In genomic region chrX:13284618-13285017, ce11 we compare ENCODE assay signal across 2 worm cellular contexts.
A peak's percentile ranks its signal among the peaks of the same experiment; 100 is the strongest.
TF ChIP-seq lines count a peak whose summit lies in the region.

No protein-coding gene starts in this region.

TF ChIP-seq in whole organism, L4 larva, 104 proteins besides CTCF, POLR2A, EP300 and RAD21 (continued from another document):
- TF ChIP-seq ceh-32 (tag; optimal IDR thresholded peaks at IDR 0.05; lab: Kevin White, UChicago; ENCODE audit: poor library complexity) (no peak), lim-7 (GFP tag; IDR thresholded peaks at IDR 0.05; lab: Robert Waterston, UW) (peak; percentile 78), R02D3.7 (tag; optimal IDR thresholded peaks at IDR 0.05; lab: Kevin White, UChicago) (no peak), vab-7 (GFP tag; IDR thresholded peaks at IDR 0.05; lab: Robert Waterston, UW) (0 out of 2 replicates have a peak, but pooled peaks have one; percentile 61), duxl-1 (tag; optimal IDR thresholded peaks at IDR 0.05; lab: Kevin White, UChicago; ENCODE audit: poor library complexity) (peak; percentile 19), hlh-11 (tag; optimal IDR thresholded peaks at IDR 0.05; lab: Kevin White, UChicago) (no peak), lsy-2 (tag; optimal IDR thresholded peaks at IDR 0.05; lab: Kevin White, UChicago) (no peak), nhr-77 (tag; optimal IDR thresholded peaks at IDR 0.05; lab: Kevin White, UChicago) (no peak), nhr-48 (tag; optimal IDR thresholded peaks at IDR 0.05; lab: Kevin White, UChicago) (peak; percentile 16), egl-43 (GFP tag; IDR thresholded peaks at IDR 0.05; lab: Robert Waterston, UW) (peak; percentile 81), snpc-4 (tag; optimal IDR thresholded peaks at IDR 0.05; lab: Kevin White, UChicago) (no peak), ama-1 (optimal IDR thresholded peaks at IDR 0.05; lab: Kevin White, UChicago) (no peak), F10B5.3 (tag; optimal IDR thresholded peaks at IDR 0.05; lab: Kevin White, UChicago) (no peak), lin-15B (tag; optimal IDR thresholded peaks at IDR 0.05; lab: Kevin White, UChicago) (no peak), mdt-29 (GFP tag; IDR thresholded peaks at IDR 0.05; lab: Robert Waterston, UW) (no peak), snpc-1.2 (GFP tag; IDR thresholded peaks at IDR 0.05; lab: Robert Waterston, UW) (0 out of 2 replicates have a peak, but pooled peaks have one; percentile 37), rbr-2 (tag; optimal IDR thresholded peaks at IDR 0.05; lab: Kevin White, UChicago) (no peak), mes-2 (tag; optimal IDR thresholded peaks at IDR 0.05; lab: Kevin White, UChicago; ENCODE audit: poor library complexity, severe bottlenecking) (no peak), nhr-11 (tag; optimal IDR thresholded peaks at IDR 0.05; lab: Kevin White, UChicago) (no peak), attf-4 (tag; optimal IDR thresholded peaks at IDR 0.05; lab: Kevin White, UChicago) (no peak), ceh-44 (GFP tag; IDR thresholded peaks at IDR 0.05; lab: Robert Waterston, UW) (no peak), hlh-30 (tag; optimal IDR thresholded peaks at IDR 0.05; lab: Kevin White, UChicago; ENCODE audit: insufficient read depth) (no peak), nhr-111 (GFP tag; optimal IDR thresholded peaks at IDR 0.05; lab: Kevin White, UChicago) (no peak), zag-1 (tag; optimal IDR thresholded peaks at IDR 0.05; lab: Kevin White, UChicago) (no peak), F26F4.8 (GFP tag; conservative IDR thresholded peaks at IDR 0.05; lab: Robert Waterston, UW) (peak; percentile 72; the same call in 1 of the 2 replicates), T20F7.1 (GFP tag; optimal IDR thresholded peaks at IDR 0.05; lab: Kevin White, UChicago) (no peak), lin-13 (GFP tag; optimal IDR thresholded peaks at IDR 0.05; lab: Kevin White, UChicago) (no peak), nhr-42 (GFP tag; IDR thresholded peaks at IDR 0.05; lab: Robert Waterston, UW) (0 out of 2 replicates have a peak, but pooled peaks have one; percentile 13), zip-2 (tag; optimal IDR thresholded peaks at IDR 0.05; lab: Kevin White, UChicago) (no peak), hif-1 (tag; optimal IDR thresholded peaks at IDR 0.05; lab: Kevin White, UChicago) (no peak), ZK337.2 (GFP tag; IDR thresholded peaks at IDR 0.05; lab: Robert Waterston, UW) (no peak), madf-5 (GFP tag; IDR thresholded peaks at IDR 0.05; lab: Robert Waterston, UW) (peak in 1 of 2 experiments; percentile 58; a peak in 1 of 4 replicates), nhr-41 (GFP tag; IDR thresholded peaks at IDR 0.05; lab: Robert Waterston, UW) (no peak), gei-8 (GFP tag; optimal IDR thresholded peaks at IDR 0.05; lab: Kevin White, UChicago) (no peak)

TF ChIP-seq in whole organism, young adult, 124 proteins besides CTCF, POLR2A, EP300 and RAD21 (continued from another document):
- TF ChIP-seq ceh-40 (GFP tag; IDR thresholded peaks at IDR 0.05; lab: Robert Waterston, UW) (no peak), ekl-4 (GFP tag; IDR thresholded peaks at IDR 0.05; lab: Robert Waterston, UW) (no peak), let-607 (tag; optimal IDR thresholded peaks at IDR 0.05; lab: Kevin White, UChicago) (peak in 1 of 2 experiments; percentile 7), B0261.1 (tag; optimal IDR thresholded peaks at IDR 0.05; lab: Kevin White, UChicago) (peak; percentile 80), die-1 (tag; optimal IDR thresholded peaks at IDR 0.05; lab: Kevin White, UChicago) (peak; percentile 76)
